Worm (Caenorhabditis elegans) whole organism, L2 larva: ENCODE data around the gene F57G9.7.

ENCODE experiments used
- ama-1 ChIP-seq: fragments of 150-350 bp; optimal IDR thresholded peaks from 2 replicates; lab custom pipeline; 2018; ENCODE audit warnings: inconsistent platforms
- egl-27 ChIP-seq: sonication (generic microtip); optimal IDR thresholded peaks from 3 replicates; lab custom pipeline; 2017; ENCODE audit warnings: missing biosample characterization, missing genetic modification reagents, missing genetic modification characterization
- lin-13 ChIP-seq: fragments of 150-350 bp; optimal IDR thresholded peaks from 2 replicates; lab custom pipeline; 2014; ENCODE audit warnings: missing biosample characterization, missing genetic modification reagents, missing genetic modification characterization
- lsy-2 ChIP-seq, 2 experiments: fragments of 150-350 bp in 1 of 2; sonication (generic microtip) in 1 of 2; optimal IDR thresholded peaks; 2 replicates each; lab custom pipeline; 2014 to 2017; ENCODE audit warnings: missing biosample characterization in 2 of 2, missing genetic modification characterization in 2 of 2
- mbf-1 ChIP-seq: sonication (generic microtip); optimal IDR thresholded peaks from 2 replicates; lab custom pipeline; 2017; ENCODE audit warnings: missing biosample characterization, missing genetic modification characterization
- nhr-77 ChIP-seq: fragments of 150-350 bp; optimal IDR thresholded peaks from 2 replicates; lab custom pipeline; 2014; ENCODE audit warnings: missing biosample characterization, missing genetic modification characterization
- sma-3 ChIP-seq: sonication (generic microtip); optimal IDR thresholded peaks from 2 replicates; lab custom pipeline; 2016; ENCODE audit warnings: missing genetic modification reagents, missing genetic modification characterization, missing compliant biosample characterization
- unc-62 ChIP-seq: fragments of 150-350 bp; optimal IDR thresholded peaks from 2 replicates; lab custom pipeline; 2014; ENCODE audit warnings: missing biosample characterization, missing genetic modification reagents, missing genetic modification characterization

ce11 chrII:12417514-12417913 lies 20.0 kb upstream of the F57G9.7 start, which contains the start of gene sre-27:
- TF ChIP-seq egl-27 (tag; lab: Kevin White, UChicago), result no peak
- TF ChIP-seq lsy-2 (tag; optimal IDR thresholded peaks at IDR 0.05; lab: Kevin White, UChicago), result no peak
- no peak for TF ChIP-seq lin-13 (GFP tag; lab: Kevin White, UChicago)
- TF ChIP-seq mbf-1 (tag; lab: Kevin White, UChicago), result no peak
- no peak for TF ChIP-seq ama-1 (lab: Kevin White, UChicago)
- TF ChIP-seq nhr-77 (tag; lab: Kevin White, UChicago), result no peak
- no peak for TF ChIP-seq unc-62 (GFP tag; lab: Kevin White, UChicago)
- no peak for TF ChIP-seq sma-3 (GFP tag; lab: Kevin White, UChicago)
